Worm (Caenorhabditis elegans) whole organism, dauer: Measurements from ENCODE around the gene ZK177.11.

Source experiments
- unc-62 ChIP-seq: sonication (generic microtip); optimal IDR thresholded peaks from 2 replicates; lab custom pipeline; 2017; ENCODE audit warnings: missing biosample characterization, missing genetic modification reagents, missing genetic modification characterization

ZK177.11 gene

DNA sequence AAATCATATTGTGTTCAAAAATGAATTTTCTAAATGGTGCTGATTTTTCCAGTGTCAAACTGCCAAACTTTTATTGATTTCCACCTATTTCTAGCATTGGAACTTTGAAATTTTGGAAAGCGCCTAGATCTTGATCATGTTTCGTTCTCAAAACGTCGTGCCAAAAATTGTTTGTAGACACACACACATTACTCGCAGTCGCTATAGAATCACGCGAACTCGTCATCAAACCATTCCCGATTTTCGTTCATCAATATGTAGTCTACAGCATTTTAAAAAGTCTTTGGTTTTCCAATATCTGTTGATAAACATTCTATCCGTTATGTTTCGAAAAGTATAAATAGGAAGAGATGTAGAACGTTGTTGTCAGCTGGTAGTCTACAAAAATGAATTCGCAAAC is 47.5 kb downstream of the ZK177.11 start, which contains the start of the genes C17C3.1 and C17C3.15:
C17C3.1 (plus strand) TSS at position 301 of the 400 bp plus-strand sequence.
C17C3.15 (plus strand) TSS at position 383 of the 400 bp plus-strand sequence.
- no peak for TF ChIP-seq unc-62

DNA sequence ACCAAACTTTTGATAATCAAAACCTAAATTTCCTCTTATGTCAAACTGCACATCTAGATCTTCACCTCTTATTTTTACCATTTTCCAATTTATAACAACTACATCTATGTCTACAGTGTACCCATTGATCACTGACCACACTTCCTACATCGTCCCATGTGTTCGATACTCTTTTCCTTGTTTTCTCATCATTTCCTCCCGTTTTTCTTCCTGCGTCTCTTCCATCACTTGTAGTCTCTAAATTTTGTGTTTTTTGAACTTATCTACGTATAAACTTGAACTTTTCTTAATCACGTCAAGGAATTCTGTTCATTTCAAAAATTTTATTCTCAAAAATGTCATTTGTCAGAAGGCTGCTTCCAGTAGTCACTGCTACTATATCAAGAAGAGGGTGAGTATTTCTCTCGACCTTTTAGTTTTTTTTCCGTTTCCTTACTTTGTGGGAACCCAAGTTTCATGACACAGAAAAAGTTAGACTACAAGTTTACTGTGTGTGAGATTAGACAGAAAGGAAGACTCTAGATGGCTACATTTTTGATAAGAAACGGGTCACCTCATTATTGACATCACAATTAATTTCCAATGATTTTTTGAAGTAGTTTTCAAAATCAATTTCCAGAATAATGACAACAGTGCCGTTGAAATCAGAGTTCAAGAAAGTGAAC is 49.5 kb downstream of the ZK177.11 start:
- TF ChIP-seq unc-62: no peak
